Worm (Caenorhabditis elegans): ENCODE data around the gene srh-8.
A peak's percentile ranks its signal among the peaks of the same experiment; 100 is the strongest.

The srh-8 gene

DNA sequence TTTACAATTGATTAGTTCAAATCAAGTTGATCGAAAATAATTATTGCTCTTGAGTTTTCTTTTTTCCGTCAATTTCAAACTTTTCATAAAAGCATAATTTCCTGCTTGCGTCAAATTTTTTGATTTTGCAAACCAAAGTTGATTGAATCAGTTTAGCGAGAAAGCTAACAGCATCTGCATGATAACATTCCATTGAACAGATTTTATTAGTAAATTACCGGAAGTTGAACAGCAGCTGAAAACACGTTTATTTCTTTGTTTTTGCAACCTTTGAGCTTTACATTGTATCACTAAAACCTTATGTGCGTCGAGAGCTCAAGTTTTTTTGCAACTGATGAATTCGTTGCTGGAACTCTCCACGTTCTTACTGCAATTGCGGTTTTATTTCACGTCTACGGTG is 42.2 kb downstream of the srh-8 start, which contains the start of gene srh-169:
srh-169 (plus strand) TSS at position 301 of the 400 bp plus-strand sequence.
- TF ChIP-seq unc-62 (GFP tag; optimal IDR thresholded peaks at IDR 0.05 in 1 of 2), result peak in 1 of 2 experiments; percentile 58
- TF ChIP-seq unc-62 (tag; optimal IDR thresholded peaks at IDR 0.05), result no peak
- no peak for TF ChIP-seq mxl-2 (GFP tag; conservative IDR thresholded peaks at IDR 0.05)

- no peak for TF ChIP-seq R02D3.7 (tag; optimal IDR thresholded peaks at IDR 0.05)
- no peak for TF ChIP-seq dmd-6 (GFP tag; IDR thresholded peaks at IDR 0.05)
- TF ChIP-seq daf-12 (tag; optimal IDR thresholded peaks at IDR 0.05), result no peak
- TF ChIP-seq nhr-10 (tag; optimal IDR thresholded peaks at IDR 0.05), result no peak
- TF ChIP-seq tra-1 (GFP tag; IDR thresholded peaks at IDR 0.05), result no peak
- no peak for TF ChIP-seq nhr-77 (tag; optimal IDR thresholded peaks at IDR 0.05)
- TF ChIP-seq lin-29 (GFP tag; IDR thresholded peaks at IDR 0.05), result no peak
- TF ChIP-seq pqm-1 (tag; optimal IDR thresholded peaks at IDR 0.05), result no peak
- TF ChIP-seq ceh-20 (GFP tag; IDR thresholded peaks at IDR 0.05), result no peak
- TF ChIP-seq nhr-41 (GFP tag; IDR thresholded peaks at IDR 0.05), result no peak
- TF ChIP-seq mdl-1 (tag; optimal IDR thresholded peaks at IDR 0.05), result no peak
These were observed 49.7 kb downstream of the srh-8 start, which contains the start of gene djr-1.2 for ce11 chrV:4055025-4055424. Gene djr-1.2, minus strand, starts transcription at chrV:4055125.

DNA sequence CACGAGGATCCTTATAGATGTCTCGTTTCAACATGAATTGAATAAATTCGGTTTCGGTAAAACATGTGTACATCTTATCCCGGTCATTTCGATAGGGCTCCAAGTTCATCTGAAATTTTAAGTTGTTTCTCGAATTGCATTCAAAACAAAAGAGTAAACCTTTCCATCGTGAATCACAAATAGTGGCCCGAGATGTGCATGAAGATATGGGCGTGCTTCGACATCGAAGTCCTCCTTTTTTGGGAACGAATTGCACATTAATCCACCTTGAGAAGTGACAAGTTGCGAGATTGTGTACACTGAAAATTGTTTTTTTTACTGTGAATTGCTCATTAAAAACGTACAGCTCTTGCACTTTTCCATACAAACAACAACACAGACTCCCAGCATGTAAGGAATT is 50.9 kb downstream of the srh-8 start:
- peak in 1 of 2 experiments; percentile 93 for TF ChIP-seq unc-62 (GFP tag; optimal IDR thresholded peaks at IDR 0.05 in 1 of 2)
- TF ChIP-seq unc-62 (tag; optimal IDR thresholded peaks at IDR 0.05), result no peak
- TF ChIP-seq tag-97 (GFP tag; IDR thresholded peaks at IDR 0.05), result no peak
- TF ChIP-seq zag-1 (tag; optimal IDR thresholded peaks at IDR 0.05), result no peak

Measured in whole organism, L4 larva.